Fruit fly (Drosophila melanogaster): ENCODE data around the gene CG11768.

- TF ChIP-seq OdsH (GFP tag; optimal IDR thresholded peaks at IDR 0.05): peak; percentile 46
- TF ChIP-seq lola (GFP tag; optimal IDR thresholded peaks at IDR 0.05): no peak
- peak; percentile 15 for TF ChIP-seq sv (GFP tag; optimal IDR thresholded peaks at IDR 0.05)
- TF ChIP-seq usp (GFP tag; optimal IDR thresholded peaks at IDR 0.05): no peak
- no peak for TF ChIP-seq Sp1 (GFP tag; optimal IDR thresholded peaks at IDR 0.05)
- peak in 1 of 2 experiments; percentile 53 for TF ChIP-seq foxo (GFP tag; optimal IDR thresholded peaks at IDR 0.05)
- TF ChIP-seq Mio (GFP tag; optimal IDR thresholded peaks at IDR 0.05): no peak
These were observed 23.8 kb downstream of the CG11768 start for dm6 chr3R:8744198-8744597.

All from whole organism, wandering third instar larva.